Fruit fly (Drosophila melanogaster) whole organism, wandering third instar larva: Measurements from ENCODE around the gene CG10984.

Source experiments
- Abd-B ChIP-seq: fragments of >200 bp; optimal IDR thresholded peaks from 2 replicates; lab custom pipeline; 2017; ENCODE audit warnings: missing biosample characterization, missing genetic modification characterization
- CG32264 ChIP-seq: fragments of 200-800 bp; sonication (Bioruptor generic); optimal IDR thresholded peaks from 2 replicates; lab custom pipeline; 2016; ENCODE audit warnings: missing biosample characterization, missing genetic modification characterization
- CG9705 ChIP-seq: fragments of 200-800 bp; sonication (Bioruptor generic); optimal IDR thresholded peaks from 2 replicates; lab custom pipeline; 2018; ENCODE audit warnings: missing biosample characterization, mild to moderate bottlenecking, missing genetic modification characterization
- CrebA ChIP-seq: fragments of 200-800 bp; sonication (Bioruptor generic); optimal IDR thresholded peaks from 2 replicates; lab custom pipeline; 2016; ENCODE audit warnings: missing biosample characterization, mild to moderate bottlenecking, missing genetic modification characterization, borderline replicate concordance
- Dfd ChIP-seq: fragments of >200 bp; optimal IDR thresholded peaks from 2 replicates; lab custom pipeline; 2017; ENCODE audit warnings: missing biosample characterization, missing genetic modification characterization
- Dif ChIP-seq: fragments of 200-275, 200-300 bp; sonication (Bioruptor generic); optimal IDR thresholded peaks from 2 replicates; lab custom pipeline; 2018; ENCODE audit warnings: missing biosample characterization, missing genetic modification characterization; ENCODE audit not compliant: partially characterized antibody
- GATAd ChIP-seq: sonication (Bioruptor generic); optimal IDR thresholded peaks from 2 replicates; lab custom pipeline; 2016; ENCODE audit warnings: missing biosample characterization, missing genetic modification characterization
- HLH106 ChIP-seq: fragments of 200-800 bp; optimal IDR thresholded peaks from 3 replicates; lab custom pipeline; 2019; ENCODE audit warnings: missing biosample characterization, mild to moderate bottlenecking, missing genetic modification characterization, moderate library complexity
- Hnf4 ChIP-seq: fragments of 200-800 bp; sonication (Bioruptor generic); optimal IDR thresholded peaks from 2 replicates; lab custom pipeline; 2016; ENCODE audit warnings: missing biosample characterization, mild to moderate bottlenecking, missing genetic modification characterization
- Hr78 ChIP-seq: fragments of >200 bp; optimal IDR thresholded peaks from 2 replicates; lab custom pipeline; 2017; ENCODE audit warnings: missing biosample characterization, missing genetic modification characterization
- Hr83 ChIP-seq: fragments of 200-300 bp; sonication (Bioruptor generic); optimal IDR thresholded peaks from 2 replicates; lab custom pipeline; 2016; ENCODE audit warnings: missing biosample characterization, mild to moderate bottlenecking, missing genetic modification characterization, moderate library complexity; ENCODE audit not compliant: poor library complexity, severe bottlenecking
- Jra ChIP-seq: sonication (Bioruptor generic); optimal IDR thresholded peaks from 2 replicates; lab custom pipeline; 2016; ENCODE audit warnings: missing biosample characterization, missing genetic modification characterization
- Mio ChIP-seq: sonication (Bioruptor generic); optimal IDR thresholded peaks from 2 replicates; lab custom pipeline; 2016; ENCODE audit warnings: missing biosample characterization, missing genetic modification characterization
- Myc ChIP-seq: fragments of >200 bp; optimal IDR thresholded peaks from 2 replicates; lab custom pipeline; 2017
- N ChIP-seq: fragments of >200 bp; optimal IDR thresholded peaks from 2 replicates; lab custom pipeline; 2018; ENCODE audit warnings: missing biosample characterization, missing external identifiers, missing genetic modification characterization
- Rel ChIP-seq, 2 experiments: fragments of 200-800 bp; sonication (Bioruptor generic) in 1 of 2; optimal IDR thresholded peaks; 2 replicates in 1 of 2; 3 replicates in 1 of 2; lab custom pipeline; 2016 to 2019; ENCODE audit warnings: mild to moderate bottlenecking in 2 of 2, missing biosample characterization in 2 of 2, missing genetic modification characterization in 2 of 2, moderate library complexity in 1 of 2
- Sp1 ChIP-seq: fragments of 200-800 bp; sonication (Bioruptor generic); optimal IDR thresholded peaks from 3 replicates; lab custom pipeline; 2019; ENCODE audit warnings: missing biosample characterization, mild to moderate bottlenecking, missing genetic modification characterization, moderate library complexity
- Vsx2 ChIP-seq: fragments of 200-300, 225-300 bp; sonication (Bioruptor generic); optimal IDR thresholded peaks from 2 replicates; lab custom pipeline; 2018; ENCODE audit warnings: missing biosample characterization, missing genetic modification characterization; ENCODE audit not compliant: partially characterized antibody
- br ChIP-seq: fragments of 200-800 bp; sonication (Bioruptor generic); optimal IDR thresholded peaks from 2 replicates; lab custom pipeline; 2016; ENCODE audit warnings: missing biosample characterization, missing genetic modification characterization
- brk ChIP-seq: fragments of 200-800 bp; sonication (Bioruptor generic); optimal IDR thresholded peaks from 2 replicates; lab custom pipeline; 2016; ENCODE audit warnings: missing biosample characterization, mild to moderate bottlenecking, missing genetic modification characterization
- dl ChIP-seq, 2 experiments: fragments of 175-275, 200-275 bp in 1 of 2; fragments of 200-275 bp in 1 of 2; sonication (Bioruptor generic); optimal IDR thresholded peaks; lab custom pipeline; 2018; ENCODE audit warnings: mild to moderate bottlenecking in 2 of 2, missing biosample characterization in 2 of 2, missing genetic modification characterization in 2 of 2, moderate library complexity in 2 of 2; ENCODE audit not compliant: partially characterized antibody in 2 of 2, insufficient read depth in 1 of 2
- dmrt93B ChIP-seq: fragments of 200-800 bp; sonication (Bioruptor generic); optimal IDR thresholded peaks from 2 replicates; lab custom pipeline; 2018; ENCODE audit warnings: missing biosample characterization, mild to moderate bottlenecking, missing genetic modification characterization
- dsf ChIP-seq: sonication (Bioruptor generic); optimal IDR thresholded peaks from 2 replicates; lab custom pipeline; 2016; ENCODE audit warnings: missing biosample characterization, missing genetic modification characterization, borderline replicate concordance
- ey ChIP-seq: fragments of 200-800 bp; sonication (Bioruptor generic); optimal IDR thresholded peaks from 2 replicates; lab custom pipeline; 2016; ENCODE audit warnings: missing biosample characterization, missing genetic modification characterization
- foxo ChIP-seq, 2 experiments: fragments of 200-800 bp; sonication (Bioruptor generic); optimal IDR thresholded peaks; 2 replicates in 1 of 2; 3 replicates in 1 of 2; lab custom pipeline; 2016 to 2017; ENCODE audit warnings: missing biosample characterization in 2 of 2, missing genetic modification characterization in 2 of 2
- fru ChIP-seq: fragments of 200-800 bp; sonication (Bioruptor generic); optimal IDR thresholded peaks from 3 replicates; lab custom pipeline; 2016; ENCODE audit warnings: missing biosample characterization, mild to moderate bottlenecking, missing genetic modification characterization
- h ChIP-seq: fragments of 200-800 bp; sonication (Bioruptor generic); optimal IDR thresholded peaks from 3 replicates; lab custom pipeline; 2016; ENCODE audit warnings: missing biosample characterization, mild to moderate bottlenecking, missing genetic modification characterization
- jim ChIP-seq: fragments of 175-275, 200-325 bp; sonication (Bioruptor generic); optimal IDR thresholded peaks from 2 replicates; lab custom pipeline; 2016; ENCODE audit warnings: missing biosample characterization, mild to moderate bottlenecking, missing genetic modification characterization
- lola ChIP-seq: fragments of >200 bp; optimal IDR thresholded peaks from 2 replicates; lab custom pipeline; 2017; ENCODE audit warnings: missing biosample characterization, missing genetic modification characterization
- pan ChIP-seq: fragments of >200 bp; optimal IDR thresholded peaks from 2 replicates; lab custom pipeline; 2017
- psq ChIP-seq: fragments of 200-800 bp; sonication (Bioruptor generic); optimal IDR thresholded peaks from 3 replicates; lab custom pipeline; 2017; ENCODE audit warnings: missing biosample characterization, mild to moderate bottlenecking, missing genetic modification characterization, moderate library complexity
- rgr ChIP-seq: fragments of 200-800 bp; sonication (Bioruptor generic); optimal IDR thresholded peaks from 3 replicates; lab custom pipeline; 2016; ENCODE audit warnings: missing biosample characterization, mild to moderate bottlenecking, missing genetic modification characterization
- sage ChIP-seq: fragments of 200-800 bp; sonication (Bioruptor generic); optimal IDR thresholded peaks from 2 replicates; lab custom pipeline; 2016; ENCODE audit warnings: missing biosample characterization, mild to moderate bottlenecking, missing genetic modification characterization
- sv ChIP-seq: fragments of 200-800 bp; sonication (Bioruptor generic); optimal IDR thresholded peaks from 3 replicates; lab custom pipeline; 2016; ENCODE audit warnings: missing biosample characterization, missing genetic modification characterization
- tai ChIP-seq: sonication (Bioruptor generic); optimal IDR thresholded peaks from 2 replicates; lab custom pipeline; 2016; ENCODE audit warnings: missing biosample characterization, missing genetic modification characterization
- usp ChIP-seq: fragments of >200 bp; optimal IDR thresholded peaks from 2 replicates; lab custom pipeline; 2017; ENCODE audit warnings: missing biosample characterization, missing genetic modification characterization
- woc ChIP-seq: sonication (Bioruptor generic); optimal IDR thresholded peaks from 2 replicates; lab custom pipeline; 2016; ENCODE audit warnings: missing biosample characterization, mild to moderate bottlenecking, missing genetic modification characterization

The CG10984 gene

dm6 chr3L:12789875-12790373, 40.0 kb downstream of the CG10984 start, which contains the start of gene CG42709 (continued):
- TF ChIP-seq dsf (GFP tag; lab: Kevin White, UChicago) (no peak), Hnf4 (peak; percentile 25)

dm6 chr3L:12790783-12791678, 41.1 kb downstream of the CG10984 start:
- TF ChIP-seq Hr83 (GFP tag; lab: Kevin White, UChicago) (peak; percentile 71), Dif (GFP tag; lab: Kevin White, UChicago) (peak; percentile 88), dl (GFP tag; optimal IDR thresholded peaks at IDR 0.05; lab: Kevin White, UChicago; ENCODE audit: insufficient read depth in 1 of 2, partially characterized antibody in 2 of 2) (peak; percentile 69 to 82), brk (GFP tag; lab: Kevin White, UChicago) (no peak), psq (GFP tag; lab: Kevin White, UChicago) (no peak), CrebA (GFP tag; lab: Kevin White, UChicago) (peak; percentile 48), foxo (GFP tag; optimal IDR thresholded peaks at IDR 0.05; lab: Kevin White, UChicago) (peak in 1 of 2 experiments; percentile 64), Hnf4 (no peak), Rel (GFP tag; optimal IDR thresholded peaks at IDR 0.05; lab: Kevin White, UChicago) (no peak), Rel (tag; optimal IDR thresholded peaks at IDR 0.05; lab: Kevin White, UChicago) (no peak), h (GFP tag; lab: Kevin White, UChicago) (no peak), sage (GFP tag; lab: Kevin White, UChicago) (no peak), Myc (lab: Kevin White, UChicago) (no peak), dmrt93B (no peak), pan (lab: Kevin White, UChicago) (no peak)
- TF ChIP-seq, all 38 proteins: peak for 5

- TF ChIP-seq Hnf4 (peak; percentile 22), CG9705 (GFP tag; lab: Kevin White, UChicago) (no peak)
- TF ChIP-seq, all 38 proteins: peak for 1
Observed at dm6 chr3L:12791679-12792229, 41.8 kb downstream of the CG10984 start.

dm6 chr3L:12792933-12793448, 43.1 kb downstream of the CG10984 start:
- TF ChIP-seq h (GFP tag; lab: Kevin White, UChicago) (peak; percentile 90), HLH106 (peak; percentile 92), ey (GFP tag; lab: Kevin White, UChicago) (peak; percentile 86), tai (GFP tag; lab: Kevin White, UChicago) (peak; percentile 62), sv (peak; percentile 44), CrebA (GFP tag; lab: Kevin White, UChicago) (no peak), Mio (GFP tag; lab: Kevin White, UChicago) (no peak), psq (GFP tag; lab: Kevin White, UChicago) (peak; percentile 83), Abd-B (GFP tag; lab: Kevin White, UChicago) (no peak), Dfd (GFP tag; lab: Kevin White, UChicago) (no peak), fru (peak; percentile 91), CG32264 (peak; percentile 47), Dif (GFP tag; lab: Kevin White, UChicago) (no peak), dmrt93B (no peak), sage (GFP tag; lab: Kevin White, UChicago) (peak; percentile 14), dsf (GFP tag; lab: Kevin White, UChicago) (peak; percentile 37), Myc (lab: Kevin White, UChicago) (no peak), Rel (GFP tag; optimal IDR thresholded peaks at IDR 0.05; lab: Kevin White, UChicago) (peak; percentile 52), Rel (tag; optimal IDR thresholded peaks at IDR 0.05; lab: Kevin White, UChicago) (peak; percentile 74), Hr83 (GFP tag; lab: Kevin White, UChicago) (no peak), N (GFP tag; lab: Kevin White, UChicago) (no peak), rgr (peak; percentile 85), Jra (GFP tag; lab: Kevin White, UChicago) (peak; percentile 66), br (GFP tag; lab: Kevin White, UChicago) (peak; percentile 82), CG9705 (GFP tag; lab: Kevin White, UChicago) (peak; percentile 75), foxo (GFP tag; optimal IDR thresholded peaks at IDR 0.05; lab: Kevin White, UChicago) (peak in 1 of 2 experiments; percentile 90), usp (GFP tag; lab: Kevin White, UChicago) (no peak), Hr78 (GFP tag; lab: Kevin White, UChicago) (no peak), jim (GFP tag; lab: Kevin White, UChicago) (no peak), Hnf4 (peak; percentile 73), GATAd (GFP tag; lab: Kevin White, UChicago) (peak; percentile 20), pan (lab: Kevin White, UChicago) (no peak), lola (GFP tag; lab: Kevin White, UChicago) (no peak), dl (GFP tag; optimal IDR thresholded peaks at IDR 0.05; lab: Kevin White, UChicago; ENCODE audit: insufficient read depth in 1 of 2, partially characterized antibody in 2 of 2) (no peak), woc (GFP tag; lab: Kevin White, UChicago) (peak; percentile 93), Vsx2 (GFP tag; lab: Kevin White, UChicago) (no peak), Sp1 (GFP tag; lab: Kevin White, UChicago) (peak; percentile 93)
